Fruit fly (Drosophila melanogaster): ENCODE measurements around the gene KrT95D.

KrT95D gene

DNA sequence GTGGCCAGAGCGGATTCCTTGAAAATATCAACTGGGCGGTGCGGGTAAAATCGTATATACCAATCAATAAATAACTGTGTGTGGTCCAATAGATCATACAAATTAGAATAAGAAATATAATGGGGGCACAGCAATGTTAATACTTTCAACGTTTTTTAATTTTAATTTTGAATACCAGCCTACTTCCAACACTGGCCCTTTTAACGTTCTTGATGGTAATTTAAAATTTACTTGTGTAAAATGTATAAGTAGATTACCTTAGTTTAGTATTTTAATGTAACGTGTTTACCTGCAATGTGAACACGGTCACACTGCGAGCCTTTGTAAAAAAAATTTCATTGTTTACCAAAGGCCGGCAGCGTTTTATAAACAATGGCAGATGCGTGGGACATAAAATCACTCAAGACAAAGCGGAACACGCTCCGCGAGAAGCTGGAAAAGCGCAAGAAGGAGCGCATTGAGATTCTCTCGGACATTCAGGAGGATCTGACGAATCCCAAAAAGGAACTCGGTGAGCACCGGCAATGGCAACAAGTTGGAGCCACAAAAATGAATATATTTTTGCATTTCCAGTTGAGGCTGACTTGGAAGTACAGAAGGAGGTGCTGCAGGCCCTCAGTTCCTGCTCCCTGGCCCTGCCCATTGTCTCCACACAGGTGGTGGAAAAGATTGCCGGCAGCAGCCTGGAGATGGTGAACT is at the start of gene KrT95D, which contains the start of gene Mettl3:
TSS of gene KrT95D (minus strand) at position 3 of the 699 bp plus-strand sequence.
TSS of gene Mettl3 (plus strand) at position 333 of the 699 bp plus-strand sequence.
- TF ChIP-seq Sox14 (GFP tag; optimal IDR thresholded peaks at IDR 0.05) (peak; percentile 87), Hr39 (GFP tag; optimal IDR thresholded peaks at IDR 0.05) (peak; percentile 11), cyc (GFP tag; optimal IDR thresholded peaks at IDR 0.05) (peak; percentile 3), Met (GFP tag; optimal IDR thresholded peaks at IDR 0.05) (peak; percentile 49), CG8119 (GFP tag; IDR thresholded peaks at IDR 0.05) (no peak), CG3032 (tag; optimal IDR thresholded peaks at IDR 0.05) (peak; percentile 1), Hr4 (GFP tag; optimal IDR thresholded peaks at IDR 0.05) (peak; percentile 9), CG15336 (GFP tag; IDR thresholded peaks at IDR 0.05) (no peak), Smox (GFP tag; optimal IDR thresholded peaks at IDR 0.05) (peak; percentile 1), CG32006 (GFP tag; optimal IDR thresholded peaks at IDR 0.05) (no peak), Eip78C (GFP tag) (no peak), fkh (GFP tag; optimal IDR thresholded peaks at IDR 0.05) (peak; percentile 98), CG31627 (GFP tag; optimal IDR thresholded peaks at IDR 0.05) (peak; percentile 30), lz (GFP tag; optimal IDR thresholded peaks at IDR 0.05) (peak; percentile 2)

DNA sequence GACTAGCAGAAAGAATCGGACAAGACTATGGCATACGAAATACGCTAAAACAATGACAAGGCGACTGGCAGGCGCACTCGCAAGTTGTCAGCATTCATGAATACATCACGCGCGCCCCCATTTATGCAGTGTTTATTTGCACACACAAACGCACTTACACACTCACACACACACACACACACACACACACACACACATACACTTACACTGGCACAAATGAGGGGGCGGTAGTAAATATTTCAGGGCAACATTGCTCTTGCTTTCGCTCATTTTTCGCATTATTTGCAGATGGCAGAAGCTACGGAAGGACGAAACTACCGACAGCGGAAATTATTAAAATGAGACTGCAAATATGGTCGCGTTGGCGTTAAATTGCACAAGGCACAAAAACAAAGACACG is 48.0 kb upstream of the KrT95D start:
- no peak for TF ChIP-seq Eip93F (GFP tag; optimal IDR thresholded peaks at IDR 0.05)
- no peak for TF ChIP-seq Hr39 (GFP tag; optimal IDR thresholded peaks at IDR 0.05)
- no peak for TF ChIP-seq fd59A (GFP tag; optimal IDR thresholded peaks at IDR 0.05)
- no peak for TF ChIP-seq Gug (GFP tag; IDR thresholded peaks at IDR 0.05)
- TF ChIP-seq CG32006 (GFP tag; optimal IDR thresholded peaks at IDR 0.05), result no peak
- TF ChIP-seq Eip78C (GFP tag), result no peak
- TF ChIP-seq vri (GFP tag; optimal IDR thresholded peaks at IDR 0.05), result no peak
- TF ChIP-seq CG6276 (GFP tag; optimal IDR thresholded peaks at IDR 0.05), result no peak
- no peak for TF ChIP-seq OdsH (GFP tag; optimal IDR thresholded peaks at IDR 0.05)
- TF ChIP-seq Sox102F (GFP tag; optimal IDR thresholded peaks at IDR 0.05), result no peak
- no peak for TF ChIP-seq CG31627 (GFP tag; optimal IDR thresholded peaks at IDR 0.05)
- TF ChIP-seq eg (GFP tag; IDR thresholded peaks at IDR 0.05), result no peak
- no peak for TF ChIP-seq acj6 (GFP tag; optimal IDR thresholded peaks at IDR 0.05)
- no peak for TF ChIP-seq dsx (GFP tag; optimal IDR thresholded peaks at IDR 0.05; ENCODE audit: poor library complexity, severe bottlenecking)
- no peak for TF ChIP-seq CG6854 (GFP tag; optimal IDR thresholded peaks at IDR 0.05)
- TF ChIP-seq cyc (GFP tag; optimal IDR thresholded peaks at IDR 0.05), result no peak

- TF ChIP-seq CG6808 (GFP tag; optimal IDR thresholded peaks at IDR 0.05) (no peak), pdm3 (GFP tag; optimal IDR thresholded peaks at IDR 0.05) (peak; percentile 8), CG8319 (GFP tag; optimal IDR thresholded peaks at IDR 0.05) (no peak), CG11902 (GFP tag; optimal IDR thresholded peaks at IDR 0.05) (no peak), cyc (GFP tag; optimal IDR thresholded peaks at IDR 0.05) (no peak), CG15336 (GFP tag; IDR thresholded peaks at IDR 0.05) (0 out of 2 replicates have a peak, but pooled peaks have one; percentile 13), Lpt (GFP tag; optimal IDR thresholded peaks at IDR 0.05) (no peak), CG10669 (GFP tag; optimal IDR thresholded peaks at IDR 0.05) (no peak), achi (GFP tag; optimal IDR thresholded peaks at IDR 0.05) (peak; percentile 30), vri (GFP tag; optimal IDR thresholded peaks at IDR 0.05) (no peak), eg (GFP tag; IDR thresholded peaks at IDR 0.05) (peak; percentile 49; the same call in 2 of the 3 replicates), fd59A (GFP tag; optimal IDR thresholded peaks at IDR 0.05) (no peak), lz (GFP tag; optimal IDR thresholded peaks at IDR 0.05) (no peak), Eip93F (GFP tag; optimal IDR thresholded peaks at IDR 0.05) (no peak), Eip78C (GFP tag) (peak; percentile 29), Sox14 (GFP tag; optimal IDR thresholded peaks at IDR 0.05) (no peak), topi (GFP tag; optimal IDR thresholded peaks at IDR 0.05) (no peak), svp (GFP tag) (no peak), Met (GFP tag; optimal IDR thresholded peaks at IDR 0.05) (no peak), Blimp-1 (GFP tag; optimal IDR thresholded peaks at IDR 0.05) (no peak), CG34406 (GFP tag; optimal IDR thresholded peaks at IDR 0.05) (no peak), spab (GFP tag; optimal IDR thresholded peaks at IDR 0.05) (no peak), CG6854 (GFP tag; optimal IDR thresholded peaks at IDR 0.05) (no peak), Ets96B (tag; optimal IDR thresholded peaks at IDR 0.05) (peak; percentile 33), CG3032 (tag; optimal IDR thresholded peaks at IDR 0.05) (peak; percentile 34), Gug (GFP tag; IDR thresholded peaks at IDR 0.05) (0 out of 2 replicates have a peak, but pooled peaks have one; percentile 19), salr (GFP tag; optimal IDR thresholded peaks at IDR 0.05) (no peak), Smox (GFP tag; optimal IDR thresholded peaks at IDR 0.05) (no peak), Ets21C (GFP tag; optimal IDR thresholded peaks at IDR 0.05) (no peak), CG11294 (GFP tag; IDR thresholded peaks at IDR 0.05) (no peak), Hr39 (GFP tag; optimal IDR thresholded peaks at IDR 0.05) (no peak), CG7368 (GFP tag; optimal IDR thresholded peaks at IDR 0.05) (no peak), CG9139 (GFP tag; optimal IDR thresholded peaks at IDR 0.05) (no peak), Hr38 (GFP tag; optimal IDR thresholded peaks at IDR 0.05) (no peak), fd85E (GFP tag; optimal IDR thresholded peaks at IDR 0.05) (no peak)
Measured at dm6 chr3R:24079110-24079509, 47.5 kb upstream of the KrT95D start.

All from whole organism, prepupa.